Worm (Caenorhabditis elegans): ENCODE results near the gene Y17D7B.3.

The Y17D7B.3 gene

ce11 chrV:18786694-18787093 is at the start of gene Y17D7B.3:
TSS of gene Y17D7B.3 (minus strand) at chrV:18786794.
- no peak for TF ChIP-seq lsl-1 (GFP tag; optimal IDR thresholded peaks at IDR 0.05)
- no peak for TF ChIP-seq B0019.2 (GFP tag; conservative IDR thresholded peaks at IDR 0.05)
- no peak for TF ChIP-seq attf-3 (GFP tag; conservative IDR thresholded peaks at IDR 0.05)
- no peak for TF ChIP-seq mes-4 (tag; optimal IDR thresholded peaks at IDR 0.05)
- no peak for TF ChIP-seq lin-26 (GFP tag; IDR thresholded peaks at IDR 0.05)
- TF ChIP-seq F22D6.2 (tag; optimal IDR thresholded peaks at IDR 0.05) = no peak
- TF ChIP-seq ztf-28 (GFP tag; IDR thresholded peaks at IDR 0.05) = no peak
- TF ChIP-seq F57C9.4 (tag; optimal IDR thresholded peaks at IDR 0.05) = no peak
- no peak for TF ChIP-seq tlf-1 (GFP tag; optimal IDR thresholded peaks at IDR 0.05)
- TF ChIP-seq ama-1 (optimal IDR thresholded peaks at IDR 0.05) = no peak
- TF ChIP-seq ama-1 (GFP tag; optimal IDR thresholded peaks at IDR 0.05) = no peak

DNA sequence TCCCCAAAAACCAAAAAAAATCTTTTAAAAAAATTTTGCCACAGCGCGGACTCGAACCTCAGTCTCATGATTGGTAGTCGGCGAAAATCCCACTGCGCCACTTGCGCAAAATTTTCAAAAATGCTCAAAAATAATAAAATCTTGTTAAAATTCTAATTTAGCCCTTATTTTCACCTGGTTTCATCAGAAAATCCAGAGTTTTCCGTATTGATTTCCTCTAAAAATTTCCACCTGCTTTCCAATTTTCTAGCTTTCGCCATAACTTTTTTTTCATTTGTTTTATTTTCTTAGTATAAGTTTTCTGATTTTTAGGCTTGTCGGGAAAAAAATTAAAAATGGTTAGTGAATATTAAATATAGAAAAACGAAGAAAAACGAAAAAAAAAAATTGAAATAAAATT is 40.8 kb upstream of the Y17D7B.3 start:
- TF ChIP-seq snpc-3.4 (tag; optimal IDR thresholded peaks at IDR 0.05) (no peak), zim-3 (tag; optimal IDR thresholded peaks at IDR 0.05) (no peak)

ce11 chrV:18826445-18826844 is 39.9 kb upstream of the Y17D7B.3 start:
- TF ChIP-seq attf-5 (GFP tag; optimal IDR thresholded peaks at IDR 0.05) = no peak
- TF ChIP-seq madf-8 (GFP tag; conservative IDR thresholded peaks at IDR 0.05) = no peak
- no peak for TF ChIP-seq F22D6.2 (tag; optimal IDR thresholded peaks at IDR 0.05)
- no peak for TF ChIP-seq ztf-28 (GFP tag; IDR thresholded peaks at IDR 0.05)
- TF ChIP-seq nhr-80 (tag; optimal IDR thresholded peaks at IDR 0.05) = peak; percentile 5
- TF ChIP-seq lin-35 (GFP tag; optimal IDR thresholded peaks at IDR 0.05) = no peak
- TF ChIP-seq F37B4.10 (GFP tag; IDR thresholded peaks at IDR 0.05) = no peak

ce11 chrV:18821569-18821968 is 35.0 kb upstream of the Y17D7B.3 start:
- TF ChIP-seq chd-7 (tag; optimal IDR thresholded peaks at IDR 0.05) = no peak
- TF ChIP-seq nfyb-1 (GFP tag; IDR thresholded peaks at IDR 0.05) = no peak
- TF ChIP-seq unc-130 (GFP tag; optimal IDR thresholded peaks at IDR 0.05) = no peak
- no peak for TF ChIP-seq ceh-27 (GFP tag; optimal IDR thresholded peaks at IDR 0.05)
- no peak for TF ChIP-seq let-526 (GFP tag; IDR thresholded peaks at IDR 0.05)
- no peak for TF ChIP-seq ztf-18 (tag; optimal IDR thresholded peaks at IDR 0.05)
- TF ChIP-seq F57C9.4 (tag; optimal IDR thresholded peaks at IDR 0.05) = no peak
- no peak for TF ChIP-seq egl-44 (GFP tag; IDR thresholded peaks at IDR 0.05)
- no peak for TF ChIP-seq egl-18 (GFP tag; IDR thresholded peaks at IDR 0.05)
- no peak for TF ChIP-seq nfya-2 (GFP tag; IDR thresholded peaks at IDR 0.05)
- TF ChIP-seq ztf-3 (GFP tag; optimal IDR thresholded peaks at IDR 0.05) = no peak
- no peak for TF ChIP-seq lin-54 (GFP tag; optimal IDR thresholded peaks at IDR 0.05)
- no peak for TF ChIP-seq zim-3 (tag; optimal IDR thresholded peaks at IDR 0.05)
- TF ChIP-seq dox-1 (GFP tag; IDR thresholded peaks at IDR 0.05) = no peak
- no peak for TF ChIP-seq B0261.1 (tag; optimal IDR thresholded peaks at IDR 0.05)
- no peak for TF ChIP-seq T26A5.8 (tag; optimal IDR thresholded peaks at IDR 0.05)
- TF ChIP-seq tbp1 (GFP tag; optimal IDR thresholded peaks at IDR 0.05) = no peak
- no peak for TF ChIP-seq D2030.7 (GFP tag; IDR thresholded peaks at IDR 0.05)

- TF ChIP-seq F55B11.4 (tag; optimal IDR thresholded peaks at IDR 0.05; ENCODE audit: borderline replicate concordance, insufficient read depth) = no peak
- TF ChIP-seq akir-1 (GFP tag; optimal IDR thresholded peaks at IDR 0.05) = no peak
- TF ChIP-seq repo-1 (tag; optimal IDR thresholded peaks at IDR 0.05) = no peak
- TF ChIP-seq nfya-2 (GFP tag; IDR thresholded peaks at IDR 0.05) = no peak
- no peak for TF ChIP-seq hlh-26 (GFP tag; conservative IDR thresholded peaks at IDR 0.05)
- TF ChIP-seq K11D2.4 (GFP tag; IDR thresholded peaks at IDR 0.05) = no peak
- TF ChIP-seq efl-1 (GFP tag; optimal IDR thresholded peaks at IDR 0.05) = no peak
- no peak for TF ChIP-seq nhr-179 (tag; optimal IDR thresholded peaks at IDR 0.05)
- TF ChIP-seq F22D6.2 (tag; optimal IDR thresholded peaks at IDR 0.05) = no peak
- TF ChIP-seq dpff-1 (tag; optimal IDR thresholded peaks at IDR 0.05) = no peak
These were observed 33.0 kb upstream of the Y17D7B.3 start, which contains the start of gene ncs-5 for ce11 chrV:18819643-18820042. TSS of gene ncs-5 (plus strand) at chrV:18819766.
